Fruit fly (Drosophila melanogaster): Measurements from ENCODE around the gene alph.

Gene alph

DNA sequence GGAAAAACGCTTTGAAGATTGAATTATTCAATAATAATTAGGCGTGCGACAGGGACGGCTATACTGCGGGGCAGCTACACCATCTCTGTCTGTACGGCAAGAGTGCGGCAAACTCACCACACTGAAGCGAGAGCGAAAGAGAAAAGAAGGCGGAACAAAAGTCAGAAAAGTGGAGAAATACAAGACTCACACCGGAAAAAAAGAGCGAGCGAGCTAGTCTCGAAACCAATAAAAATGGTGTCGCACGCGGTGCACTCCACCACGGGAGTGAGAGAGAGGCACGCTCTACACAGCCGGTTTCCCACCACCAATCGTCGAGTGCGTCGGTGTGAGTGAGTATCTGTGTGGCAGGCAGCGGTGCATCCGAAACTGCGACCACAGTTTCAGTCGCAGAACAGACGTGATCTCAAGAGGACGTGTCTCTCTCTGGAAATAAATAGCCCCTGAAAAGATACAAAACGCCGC, 35.6 kb upstream of the alph start, which contains the start of gene Dr (continued):
- no peak for TF ChIP-seq CG8281 (tag; optimal IDR thresholded peaks at IDR 0.05)
- TF ChIP-seq cad (GFP tag; optimal IDR thresholded peaks at IDR 0.05): peak; percentile 89
- no peak for TF ChIP-seq CG18599 (GFP tag; optimal IDR thresholded peaks at IDR 0.05)
- TF ChIP-seq sna (GFP tag; IDR thresholded peaks at IDR 0.05; ENCODE audit: partially characterized antibody): peak; percentile 20; the same call in 1 of the 2 replicates
- TF ChIP-seq cg (GFP tag; optimal IDR thresholded peaks at IDR 0.05): peak; percentile 97
- TF ChIP-seq az2 (GFP tag; optimal IDR thresholded peaks at IDR 0.05): no peak
- TF ChIP-seq yki (optimal IDR thresholded peaks at IDR 0.05): no peak
- TF ChIP-seq luna (GFP tag; optimal IDR thresholded peaks at IDR 0.05): no peak
- peak; percentile 44; the same call in 1 of the 2 replicates for TF ChIP-seq Scr (GFP tag; IDR thresholded peaks at IDR 0.05; ENCODE audit: partially characterized antibody)
- TF ChIP-seq chm (GFP tag; IDR thresholded peaks at IDR 0.05): 0 out of 2 replicates have a peak, but pooled peaks have one; percentile 37
- TF ChIP-seq CG15601 (tag; optimal IDR thresholded peaks at IDR 0.05): no peak
- peak; percentile 57; the same call in 1 of the 2 replicates for TF ChIP-seq CG8765 (GFP tag; IDR thresholded peaks at IDR 0.05)
- TF ChIP-seq grau (tag; optimal IDR thresholded peaks at IDR 0.05): no peak
- TF ChIP-seq CG7271 (tag; optimal IDR thresholded peaks at IDR 0.05): peak; percentile 47
- TF ChIP-seq vnd (GFP tag; IDR thresholded peaks at IDR 0.05; ENCODE audit: partially characterized antibody): no peak
- TF ChIP-seq Bdp1 (GFP tag; optimal IDR thresholded peaks at IDR 0.05): no peak
- peak; percentile 25; the same call in 1 of the 2 replicates for TF ChIP-seq Drgx (GFP tag; IDR thresholded peaks at IDR 0.05)
- TF ChIP-seq NC2α (GFP tag; optimal IDR thresholded peaks at IDR 0.05): peak; percentile 4
- no peak for TF ChIP-seq CG13624 (GFP tag; optimal IDR thresholded peaks at IDR 0.05)
- TF ChIP-seq dan (GFP tag; IDR thresholded peaks at IDR 0.05): no peak
- TF ChIP-seq ap (GFP tag; IDR thresholded peaks at IDR 0.05): no peak
- TF ChIP-seq run (tag; optimal IDR thresholded peaks at IDR 0.05): peak; percentile 4
- no peak for TF ChIP-seq CG4707 (GFP tag; optimal IDR thresholded peaks at IDR 0.05)
- no peak for TF ChIP-seq CG1024 (GFP tag; IDR thresholded peaks at IDR 0.05)
- no peak for TF ChIP-seq CG43689 (GFP tag; IDR thresholded peaks at IDR 0.05)
- no peak for TF ChIP-seq mld (GFP tag; IDR thresholded peaks at IDR 0.05; ENCODE audit: partially characterized antibody)
- TF ChIP-seq MBD-R2 (GFP tag; IDR thresholded peaks at IDR 0.05): peak; percentile 18; the same call in 1 of the 2 replicates
- peak; percentile 47 for TF ChIP-seq hbn (GFP tag; IDR thresholded peaks at IDR 0.05; ENCODE audit: partially characterized antibody)
- no peak for TF ChIP-seq jumu (GFP tag; optimal IDR thresholded peaks at IDR 0.05)
- TF ChIP-seq Adf1 (GFP tag; IDR thresholded peaks at IDR 0.05): peak; percentile 72
- TF ChIP-seq ase (GFP tag; IDR thresholded peaks at IDR 0.05): no peak
- TF ChIP-seq CG10462 (GFP tag; optimal IDR thresholded peaks at IDR 0.05): no peak
- peak; percentile 45; the same call in 1 of the 2 replicates for TF ChIP-seq CG17328 (GFP tag; IDR thresholded peaks at IDR 0.05)
- TF ChIP-seq CG11695 (GFP tag; IDR thresholded peaks at IDR 0.05): peak; percentile 41; the same call in 1 of the 3 replicates
- peak; percentile 66 for TF ChIP-seq Abd-B (GFP tag; optimal IDR thresholded peaks at IDR 0.05)
- no peak for TF ChIP-seq wor (GFP tag; IDR thresholded peaks at IDR 0.05)
- peak; percentile 11; the same call in 1 of the 3 replicates for TF ChIP-seq HLH4C (GFP tag; IDR thresholded peaks at IDR 0.05; ENCODE audit: partially characterized antibody)
- peak; percentile 4 for TF ChIP-seq sd (tag; optimal IDR thresholded peaks at IDR 0.05)
- TF ChIP-seq CG32532 (GFP tag; IDR thresholded peaks at IDR 0.05): peak; percentile 16; the same call in 1 of the 2 replicates
- TF ChIP-seq Mes4 (GFP tag; optimal IDR thresholded peaks at IDR 0.05): no peak
- TF ChIP-seq CG2116 (GFP tag; optimal IDR thresholded peaks at IDR 0.05): peak; percentile 31
- TF ChIP-seq Ravus (GFP tag; IDR thresholded peaks at IDR 0.05): no peak
- TF ChIP-seq da (GFP tag; optimal IDR thresholded peaks at IDR 0.05): peak; percentile 2
- no peak for TF ChIP-seq scrt (GFP tag; optimal IDR thresholded peaks at IDR 0.05)
- no peak for TF ChIP-seq Hand (GFP tag; optimal IDR thresholded peaks at IDR 0.05)
- no peak for TF ChIP-seq disco-r (GFP tag; optimal IDR thresholded peaks at IDR 0.05)
- TF ChIP-seq CG8359 (GFP tag; optimal IDR thresholded peaks at IDR 0.05; ENCODE audit: borderline replicate concordance): peak; percentile 0
- TF ChIP-seq en (GFP tag; optimal IDR thresholded peaks at IDR 0.05): no peak
- TF ChIP-seq pita (GFP tag; optimal IDR thresholded peaks at IDR 0.05): no peak
- TF ChIP-seq CTCF (GFP tag; optimal IDR thresholded peaks at IDR 0.05): no peak
- peak; percentile 52; the same call in 1 of the 3 replicates for TF ChIP-seq z (GFP tag; IDR thresholded peaks at IDR 0.05)
- TF ChIP-seq ken (GFP tag; IDR thresholded peaks at IDR 0.05): no peak

Data from whole organism, embryonic.